Worm (Caenorhabditis elegans) whole organism, young adult: ENCODE measurements around the gene srx-9.

Source experiments
- C17E4.6 ChIP-seq: fragments of 200-800 bp; sonication (Bioruptor generic); IDR thresholded peaks from 2 replicates; pipeline ENCODE4 v1.3.6; 2022; ENCODE audit warnings: missing genetic modification reagents, missing genetic modification characterization, missing compliant biosample characterization
- F10E7.11 ChIP-seq: sonication (generic microtip); optimal IDR thresholded peaks from 2 replicates; lab custom pipeline; 2017; ENCODE audit warnings: mild to moderate bottlenecking, missing genetic modification characterization, moderate library complexity, missing compliant biosample characterization
- F39B2.1 ChIP-seq: fragments of 200-800 bp; sonication (Bioruptor generic); IDR thresholded peaks from 2 replicates; pipeline ENCODE4 v1.3.6; 2022; ENCODE audit warnings: missing genetic modification reagents, missing genetic modification characterization, missing compliant biosample characterization
- Y95B8A.8 ChIP-seq: fragments of 200-800 bp; sonication (Bioruptor generic); IDR thresholded peaks from 2 replicates; pipeline ENCODE4 v1.3.6; 2022; ENCODE audit warnings: missing genetic modification reagents, missing genetic modification characterization, missing compliant biosample characterization
- akir-1 ChIP-seq: fragments of 200-800 bp; sonication (Bioruptor generic); optimal IDR thresholded peaks from 2 replicates; lab custom pipeline; 2018; ENCODE audit warnings: mild to moderate bottlenecking, missing genetic modification characterization, moderate library complexity, missing compliant biosample characterization
- atf-7 ChIP-seq: sonication (generic microtip); optimal IDR thresholded peaks from 2 replicates; lab custom pipeline; 2017; ENCODE audit warnings: mild to moderate bottlenecking, missing genetic modification characterization, missing compliant biosample characterization
- attf-6 ChIP-seq: fragments of 200-800 bp; sonication (Bioruptor generic); IDR thresholded peaks from 2 replicates; pipeline ENCODE4 v1.3.6; 2022; ENCODE audit warnings: missing genetic modification reagents, missing genetic modification characterization, missing compliant biosample characterization
- cebp-2 ChIP-seq: fragments of 200-800 bp; sonication (Bioruptor generic); IDR thresholded peaks from 2 replicates; pipeline ENCODE4 v1.3.6; 2022; ENCODE audit warnings: missing genetic modification characterization, missing compliant biosample characterization
- ceh-58 ChIP-seq: fragments of 200-800 bp; sonication (Bioruptor generic); IDR thresholded peaks from 2 replicates; pipeline ENCODE4 v1.3.6; 2022; ENCODE audit warnings: missing genetic modification characterization, missing compliant biosample characterization
- chd-7 ChIP-seq: sonication (generic microtip); optimal IDR thresholded peaks from 2 replicates; lab custom pipeline; 2016; ENCODE audit warnings: mild to moderate bottlenecking, missing genetic modification characterization, moderate library complexity, missing compliant biosample characterization
- die-1 ChIP-seq: sonication (generic microtip); optimal IDR thresholded peaks from 2 replicates; lab custom pipeline; 2016; ENCODE audit warnings: missing genotype, mild to moderate bottlenecking, missing genetic modification characterization, missing compliant biosample characterization
- dox-1 ChIP-seq: fragments of 200-800 bp; sonication (Bioruptor generic); IDR thresholded peaks from 2 replicates; pipeline ENCODE4 v1.3.6; 2022; ENCODE audit warnings: missing genetic modification reagents, missing genetic modification characterization, missing compliant biosample characterization
- dpff-1 ChIP-seq: sonication (generic microtip); optimal IDR thresholded peaks from 2 replicates; lab custom pipeline; 2017; ENCODE audit warnings: mild to moderate bottlenecking, missing genetic modification characterization, missing compliant biosample characterization
- efl-1 ChIP-seq: fragments of 150-350 bp; optimal IDR thresholded peaks from 2 replicates; lab custom pipeline; 2014; ENCODE audit warnings: missing biosample characterization, missing genetic modification reagents, missing genetic modification characterization
- egl-44 ChIP-seq: fragments of 200-800 bp; sonication (Bioruptor generic); IDR thresholded peaks from 2 replicates; pipeline ENCODE4 v1.3.6; 2022; ENCODE audit warnings: missing genetic modification reagents, missing genetic modification characterization, missing compliant biosample characterization
- ekl-4 ChIP-seq: fragments of 200-800 bp; sonication (Bioruptor generic); IDR thresholded peaks from 2 replicates; pipeline ENCODE4 v1.3.6; 2022; ENCODE audit warnings: missing genetic modification reagents, missing genetic modification characterization, missing compliant biosample characterization
- ets-4 ChIP-seq: fragments of 200-800 bp; sonication (Bioruptor generic); optimal IDR thresholded peaks from 2 replicates; lab custom pipeline; 2018; ENCODE audit warnings: mild to moderate bottlenecking, missing genetic modification characterization, missing compliant biosample characterization
- hrde-1 ChIP-seq: sonication (generic microtip); optimal IDR thresholded peaks from 2 replicates; lab custom pipeline; 2016; ENCODE audit warnings: missing genetic modification characterization, mild to moderate bottlenecking, missing compliant biosample characterization, moderate library complexity, missing genotype, missing genetic modification reagents, borderline replicate concordance
- lag-1 ChIP-seq: fragments of 200-800 bp; sonication (Bioruptor generic); IDR thresholded peaks from 2 replicates; pipeline ENCODE4 v1.3.6; 2022; ENCODE audit warnings: missing genetic modification reagents, missing genetic modification characterization, missing compliant biosample characterization
- let-526 ChIP-seq: fragments of 200-800 bp; sonication (Bioruptor generic); IDR thresholded peaks from 2 replicates; pipeline ENCODE4 v1.3.6; 2022; ENCODE audit warnings: missing genetic modification reagents, missing genetic modification characterization, missing compliant biosample characterization
- lin-26 ChIP-seq: fragments of 200-800 bp; sonication (Bioruptor generic); IDR thresholded peaks from 2 replicates; pipeline ENCODE4 v1.3.6; 2022; ENCODE audit warnings: missing genetic modification reagents, missing genetic modification characterization, missing compliant biosample characterization
- madf-3 ChIP-seq: fragments of 200-800 bp; sonication (Bioruptor generic); IDR thresholded peaks from 2 replicates; pipeline ENCODE4 v1.3.6; 2022; ENCODE audit warnings: missing genetic modification reagents, missing genetic modification characterization, missing compliant biosample characterization
- mcd-1 ChIP-seq: fragments of 200-800 bp; sonication (Bioruptor generic); IDR thresholded peaks from 2 replicates; pipeline ENCODE4 v1.3.6; 2022; ENCODE audit warnings: missing genetic modification reagents, missing genetic modification characterization, missing compliant biosample characterization
- mxl-1 ChIP-seq: sonication (generic microtip); optimal IDR thresholded peaks from 2 replicates; lab custom pipeline; 2016; ENCODE audit warnings: missing genetic modification characterization, missing compliant biosample characterization
- nhr-120 ChIP-seq: fragments of 200-800 bp; sonication (Bioruptor generic); IDR thresholded peaks from 2 replicates; pipeline ENCODE4 v1.3.6; 2022; ENCODE audit warnings: missing genetic modification characterization, missing compliant biosample characterization
- nhr-179 ChIP-seq: sonication (generic microtip); optimal IDR thresholded peaks from 2 replicates; lab custom pipeline; 2016; ENCODE audit warnings: mild to moderate bottlenecking, missing genetic modification characterization, missing compliant biosample characterization
- nhr-90 ChIP-seq: sonication (generic microtip); optimal IDR thresholded peaks from 2 replicates; lab custom pipeline; 2016; ENCODE audit warnings: missing genotype, mild to moderate bottlenecking, missing genetic modification characterization, missing compliant biosample characterization
- rec-8 ChIP-seq, 2 experiments: sonication (generic microtip); optimal IDR thresholded peaks; 2 replicates each; lab custom pipeline; 2016; ENCODE audit warnings: mild to moderate bottlenecking in 2 of 2, missing genetic modification characterization in 2 of 2, missing genetic modification reagents in 2 of 2, missing genotype in 2 of 2, missing biosample characterization in 1 of 2, missing compliant biosample characterization in 1 of 2, moderate library complexity in 1 of 2
- sea-2 ChIP-seq: fragments of 200-800 bp; sonication (Bioruptor generic); IDR thresholded peaks from 2 replicates; pipeline ENCODE4 v1.3.6; 2022; ENCODE audit warnings: missing genetic modification characterization, missing compliant biosample characterization
- snpc-1.1 ChIP-seq: sonication (generic microtip); optimal IDR thresholded peaks from 2 replicates; lab custom pipeline; 2017; ENCODE audit warnings: missing genetic modification characterization, mild to moderate bottlenecking, missing compliant biosample characterization, antibody characterized with exemption, moderate library complexity, missing genotype, missing genetic modification reagents; ENCODE audit not compliant: insufficient read depth
- tbx-9 ChIP-seq: sonication (generic microtip); optimal IDR thresholded peaks from 2 replicates; lab custom pipeline; 2016; ENCODE audit warnings: borderline replicate concordance, missing genetic modification characterization, inconsistent platforms, missing compliant biosample characterization
- unc-62 ChIP-seq: fragments of 150-350 bp; optimal IDR thresholded peaks from 2 replicates; lab custom pipeline; 2014; ENCODE audit warnings: missing biosample characterization, missing genetic modification reagents, missing genetic modification characterization
- zfh-2 ChIP-seq: fragments of 200-800 bp; sonication (Bioruptor generic); conservative IDR thresholded peaks from 2 replicates; pipeline ENCODE4 v1.3.6; 2022; ENCODE audit warnings: missing genetic modification reagents, missing genetic modification characterization, missing compliant biosample characterization
- zim-3 ChIP-seq: sonication (generic microtip); optimal IDR thresholded peaks from 2 replicates; lab custom pipeline; 2017; ENCODE audit warnings: mild to moderate bottlenecking, missing genetic modification characterization, moderate library complexity, missing compliant biosample characterization
- ztf-25 ChIP-seq: fragments of 200-800 bp; sonication (Bioruptor generic); IDR thresholded peaks from 2 replicates; pipeline ENCODE4 v1.3.6; 2022; ENCODE audit warnings: missing genetic modification reagents, missing genetic modification characterization, missing compliant biosample characterization
- ztf-28 ChIP-seq: fragments of 200-800 bp; sonication (Bioruptor generic); IDR thresholded peaks from 2 replicates; pipeline ENCODE4 v1.3.6; 2022; ENCODE audit warnings: missing genetic modification reagents, missing genetic modification characterization, missing compliant biosample characterization
- ztf-3 ChIP-seq: fragments of 200-800 bp; sonication (Bioruptor generic); optimal IDR thresholded peaks from 2 replicates; lab custom pipeline; 2018; ENCODE audit warnings: mild to moderate bottlenecking, missing genetic modification characterization, missing compliant biosample characterization

The srx-9 gene

ce11 chrV:7409599-7409998 lies 14.3 kb upstream of the srx-9 start, which contains the start of gene R13D7.2:
TSS of gene R13D7.2 (plus strand) at chrV:7409899.
- TF ChIP-seq dox-1 (GFP tag; lab: Robert Waterston, UW) (no peak), atf-7 (tag; lab: Kevin White, UChicago) (no peak), lag-1 (no peak), let-526 (GFP tag; lab: Robert Waterston, UW) (no peak), ztf-3 (GFP tag; lab: Kevin White, UChicago) (no peak), C17E4.6 (GFP tag; lab: Robert Waterston, UW) (no peak), ekl-4 (GFP tag; lab: Robert Waterston, UW) (no peak), ceh-58 (GFP tag; lab: Robert Waterston, UW) (no peak), F10E7.11 (tag; lab: Kevin White, UChicago) (no peak)

- TF ChIP-seq mxl-1 (tag; lab: Kevin White, UChicago) = no peak
- no peak for TF ChIP-seq dpff-1 (tag; lab: Kevin White, UChicago)
- no peak for TF ChIP-seq chd-7 (tag; lab: Kevin White, UChicago)
- no peak for TF ChIP-seq sea-2 (GFP tag; lab: Robert Waterston, UW)
- no peak for TF ChIP-seq tbx-9 (tag; lab: Kevin White, UChicago)
- no peak for TF ChIP-seq nhr-90
- no peak for TF ChIP-seq zfh-2 (GFP tag; lab: Robert Waterston, UW)
- TF ChIP-seq rec-8 (tag; optimal IDR thresholded peaks at IDR 0.05; lab: Kevin White, UChicago) = no peak
- TF ChIP-seq F39B2.1 = no peak
- no peak for TF ChIP-seq C17E4.6 (GFP tag; lab: Robert Waterston, UW)
- no peak for TF ChIP-seq die-1 (tag; lab: Kevin White, UChicago)
- no peak for TF ChIP-seq snpc-1.1 (tag; lab: Kevin White, UChicago)
- no peak for TF ChIP-seq mcd-1 (GFP tag; lab: Robert Waterston, UW)
- TF ChIP-seq unc-62 (GFP tag; lab: Kevin White, UChicago) = no peak
- no peak for TF ChIP-seq nhr-120 (GFP tag; lab: Robert Waterston, UW)
Observed at ce11 chrV:7408520-7408919, 13.3 kb upstream of the srx-9 start, which contains the start of gene srt-6. TSS of gene srt-6 (minus strand) at chrV:7408814.

ce11 chrV:7403501-7403900 lies 8.2 kb upstream of the srx-9 start:
- TF ChIP-seq ztf-28 (GFP tag; lab: Robert Waterston, UW) (no peak), zfh-2 (GFP tag; lab: Robert Waterston, UW) (no peak), efl-1 (GFP tag; lab: Kevin White, UChicago) (no peak), ets-4 (GFP tag; lab: Kevin White, UChicago) (no peak), akir-1 (no peak), cebp-2 (GFP tag; lab: Robert Waterston, UW) (no peak), ceh-58 (GFP tag; lab: Robert Waterston, UW) (no peak)

- TF ChIP-seq egl-44 (GFP tag; lab: Robert Waterston, UW) (no peak), Y95B8A.8 (GFP tag; lab: Robert Waterston, UW) (no peak), attf-6 (GFP tag; lab: Robert Waterston, UW) (no peak), ztf-25 (GFP tag; lab: Robert Waterston, UW) (no peak), nhr-179 (tag; lab: Kevin White, UChicago) (no peak), ztf-3 (GFP tag; lab: Kevin White, UChicago) (no peak), hrde-1 (tag; lab: Kevin White, UChicago) (no peak), die-1 (tag; lab: Kevin White, UChicago) (no peak), zim-3 (tag; lab: Kevin White, UChicago) (no peak), snpc-1.1 (tag; lab: Kevin White, UChicago) (no peak), madf-3 (no peak), lin-26 (no peak)
Observed at ce11 chrV:7402355-7402754, 7.1 kb upstream of the srx-9 start, which contains the start of gene srj-13. TSS of gene srj-13 (plus strand) at chrV:7402655.
